Fruit fly (Drosophila melanogaster) whole organism, pupa: Measurements from ENCODE around the gene CG9547.

Experiments
- CG14655 ChIP-seq: fragments of 200-800 bp; sonication (Bioruptor generic); optimal IDR thresholded peaks from 3 replicates; lab custom pipeline; 2017; ENCODE audit warnings: mild to moderate bottlenecking, missing biosample characterization, missing genetic modification reagents, missing genetic modification characterization
- CG15710 ChIP-seq: fragments of 200-800 bp; sonication (Bioruptor generic); optimal IDR thresholded peaks from 2 replicates; lab custom pipeline; 2018; ENCODE audit warnings: missing biosample characterization, mild to moderate bottlenecking, missing genetic modification characterization, moderate library complexity
- CG34367 ChIP-seq: fragments of 200-800 bp; sonication (Bioruptor generic); optimal IDR thresholded peaks from 2 replicates; lab custom pipeline; 2018; ENCODE audit warnings: missing biosample characterization, mild to moderate bottlenecking, missing genetic modification characterization
- EcR ChIP-seq: fragments of 200-800 bp; sonication (Bioruptor generic); optimal IDR thresholded peaks from 3 replicates; lab custom pipeline; 2019; ENCODE audit warnings: missing biosample characterization, missing genetic modification characterization, mild to moderate bottlenecking, moderate library complexity, missing genetic modification reagents
- Ets98B ChIP-seq: fragments of 200-800 bp; sonication (Bioruptor generic); IDR thresholded peaks from 2 replicates; pipeline ENCODE4 v1.3.6; 2022; ENCODE audit warnings: missing biosample characterization, missing genetic modification characterization
- Pif1B ChIP-seq: fragments of 200-800 bp; sonication (Bioruptor generic); optimal IDR thresholded peaks from 3 replicates; lab custom pipeline; 2016; ENCODE audit warnings: missing biosample characterization, missing genetic modification characterization
- rn ChIP-seq: fragments of 200-800 bp; sonication (Bioruptor generic); IDR thresholded peaks from 2 replicates; pipeline ENCODE4 v1.3.6; 2022; ENCODE audit warnings: missing biosample characterization, missing genetic modification characterization

- TF ChIP-seq Pif1B (GFP tag; lab: Kevin White, UChicago) (no peak), Ets98B (GFP tag; lab: Robert Waterston, UW) (no peak), CG14655 (GFP tag; lab: Kevin White, UChicago) (no peak), EcR (GFP tag; lab: Kevin White, UChicago) (no peak), CG15710 (tag; lab: Kevin White, UChicago) (no peak), rn (GFP tag; lab: Robert Waterston, UW) (no peak), CG34367 (tag; lab: Kevin White, UChicago) (no peak)
Observed at dm6 chr2L:6448334-6448703, 46.0 kb downstream of the CG9547 start, which contains the start of gene Acox3.
